Fruit fly (Drosophila melanogaster): ENCODE measurements around the gene timeout.

The timeout gene

DNA sequence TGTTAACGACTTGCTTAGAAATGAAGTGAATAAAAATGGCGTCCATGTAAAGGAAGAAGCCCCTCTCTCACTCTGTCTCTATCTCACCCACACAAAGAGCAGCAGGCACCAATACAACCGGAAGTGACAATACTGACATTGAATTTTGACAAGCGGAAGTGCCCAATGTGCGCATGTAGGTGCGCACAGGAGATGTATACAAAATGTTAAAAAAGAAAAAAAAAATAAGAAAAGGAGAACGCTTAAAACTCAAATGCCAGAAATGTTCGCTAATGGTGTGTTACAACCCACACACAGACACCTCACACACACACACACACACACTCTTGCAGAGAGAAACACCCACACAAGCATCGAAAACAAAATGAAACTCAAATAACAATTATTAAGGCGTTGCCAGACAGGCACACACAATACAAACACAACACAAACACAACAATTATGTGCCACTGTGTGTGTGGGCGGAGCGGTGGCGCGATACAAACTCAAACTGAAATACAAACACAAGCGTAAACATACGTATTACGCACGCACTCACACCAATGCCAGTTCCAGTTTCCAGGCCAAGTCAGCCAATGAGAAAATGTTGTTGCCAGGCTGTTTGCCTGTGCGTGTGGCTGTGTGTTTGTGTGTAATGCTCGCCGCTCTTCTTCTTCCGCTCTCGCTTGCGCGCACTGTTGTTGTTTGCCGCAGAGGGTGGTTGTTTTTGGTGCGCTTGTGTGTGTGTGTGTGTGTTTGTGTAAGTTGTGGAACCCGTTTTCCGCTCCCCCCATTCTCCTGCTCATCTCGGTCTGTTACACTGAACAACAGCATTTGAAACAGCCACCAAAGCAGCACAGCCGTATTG lies 24.5 kb upstream of the timeout start:
- no peak for TF ChIP-seq insv (optimal IDR thresholded peaks at IDR 0.05)
- no peak for TF ChIP-seq Sin3A (optimal IDR thresholded peaks at IDR 0.05)
- TF ChIP-seq Myc (optimal IDR thresholded peaks at IDR 0.05): no peak
- no peak for TF ChIP-seq h (optimal IDR thresholded peaks at IDR 0.05)
- TF ChIP-seq ttk (optimal IDR thresholded peaks at IDR 0.05): no peak
- TF ChIP-seq psq (optimal IDR thresholded peaks at IDR 0.05): no peak

DNA sequence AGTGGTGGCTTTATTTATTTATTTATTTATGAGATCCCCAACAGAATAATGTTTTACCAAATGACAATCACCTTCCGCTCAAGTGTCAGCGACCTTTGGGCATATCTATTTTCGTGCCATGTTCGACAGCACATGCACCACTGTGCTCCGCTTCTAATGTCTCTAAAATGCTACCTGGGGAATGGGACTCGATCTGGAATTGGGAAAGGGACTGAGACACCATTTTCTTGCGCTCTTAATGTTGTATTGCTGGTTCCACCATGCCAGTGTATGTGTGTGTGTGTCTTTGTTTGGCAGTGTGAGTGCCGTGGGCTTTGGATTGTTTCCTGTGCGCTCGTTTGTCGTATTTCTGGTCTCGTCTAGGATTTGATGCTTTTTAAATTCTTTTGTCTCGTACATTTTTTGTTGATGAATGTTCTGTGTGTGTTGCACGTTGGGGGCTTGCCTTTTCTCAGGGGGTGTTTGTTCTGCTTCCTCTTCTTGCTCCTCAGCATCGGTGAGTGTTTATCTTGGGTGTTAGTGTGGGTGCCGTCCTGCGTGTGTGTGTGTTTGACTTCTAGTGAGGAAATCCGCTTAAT lies 23.2 kb upstream of the timeout start:
- no peak for TF ChIP-seq psq (optimal IDR thresholded peaks at IDR 0.05)
- no peak for TF ChIP-seq Sin3A (optimal IDR thresholded peaks at IDR 0.05)
- TF ChIP-seq h (optimal IDR thresholded peaks at IDR 0.05): no peak
- TF ChIP-seq Myc (optimal IDR thresholded peaks at IDR 0.05): no peak
- no peak for TF ChIP-seq insv (optimal IDR thresholded peaks at IDR 0.05)
- TF ChIP-seq ttk (optimal IDR thresholded peaks at IDR 0.05): no peak

DNA sequence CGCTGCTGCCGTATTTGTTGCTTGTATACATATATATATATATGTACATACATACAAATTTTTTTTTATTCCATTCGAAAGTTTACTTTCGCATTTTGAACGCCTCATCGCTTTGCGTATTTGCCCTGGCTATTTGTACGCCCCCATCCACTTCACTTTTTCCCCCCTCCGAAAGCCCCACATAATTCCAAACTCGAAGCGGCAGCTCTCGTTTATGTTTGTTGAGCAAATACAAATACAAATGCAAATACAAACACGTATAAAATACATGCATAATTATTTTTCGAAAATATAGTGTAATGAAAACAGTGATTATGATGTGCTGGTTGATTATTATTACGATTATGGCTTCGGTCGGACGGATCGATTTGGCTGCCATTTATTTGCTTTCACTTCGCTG lies 20.4 kb upstream of the timeout start:
- TF ChIP-seq psq (optimal IDR thresholded peaks at IDR 0.05) (no peak), h (optimal IDR thresholded peaks at IDR 0.05) (no peak), insv (optimal IDR thresholded peaks at IDR 0.05) (no peak), Myc (optimal IDR thresholded peaks at IDR 0.05) (no peak), ttk (optimal IDR thresholded peaks at IDR 0.05) (no peak), Sin3A (optimal IDR thresholded peaks at IDR 0.05) (no peak)

- TF ChIP-seq ttk (optimal IDR thresholded peaks at IDR 0.05) (no peak), Sin3A (optimal IDR thresholded peaks at IDR 0.05) (no peak), h (optimal IDR thresholded peaks at IDR 0.05) (no peak), insv (optimal IDR thresholded peaks at IDR 0.05) (no peak), psq (optimal IDR thresholded peaks at IDR 0.05) (no peak), Myc (optimal IDR thresholded peaks at IDR 0.05) (no peak)
These were observed 18.3 kb upstream of the timeout start for dm6 chr3R:13070011-13070619.

DNA sequence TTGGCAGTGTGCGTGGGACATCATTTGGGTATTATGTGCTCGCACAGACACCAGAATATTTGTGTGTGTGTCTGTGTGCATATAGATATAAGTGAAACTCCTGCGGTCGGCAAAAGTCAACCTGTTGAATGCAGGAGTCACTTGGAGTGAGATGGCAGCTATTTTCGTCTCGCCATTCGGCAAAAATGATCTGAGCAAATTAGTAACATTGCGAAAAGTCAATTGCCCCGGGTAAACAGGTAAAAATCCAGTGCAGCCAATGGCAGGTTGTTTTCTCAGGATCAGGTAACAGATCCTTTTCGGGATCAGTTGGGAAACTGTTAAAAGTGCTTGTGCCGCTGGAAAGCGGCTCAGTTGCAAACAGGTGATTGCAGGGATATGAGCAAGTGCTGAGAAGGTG lies 16.4 kb upstream of the timeout start:
- TF ChIP-seq insv (optimal IDR thresholded peaks at IDR 0.05) (no peak), Sin3A (optimal IDR thresholded peaks at IDR 0.05) (no peak), h (optimal IDR thresholded peaks at IDR 0.05) (no peak), psq (optimal IDR thresholded peaks at IDR 0.05) (no peak), ttk (optimal IDR thresholded peaks at IDR 0.05) (no peak), Myc (optimal IDR thresholded peaks at IDR 0.05) (no peak)

dm6 chr3R:13073174-13073573 lies 15.3 kb upstream of the timeout start:
- TF ChIP-seq psq (optimal IDR thresholded peaks at IDR 0.05): no peak

dm6 chr3R:13074588-13074987 lies 13.9 kb upstream of the timeout start:
- TF ChIP-seq Myc (optimal IDR thresholded peaks at IDR 0.05) (no peak), insv (optimal IDR thresholded peaks at IDR 0.05) (no peak), Sin3A (optimal IDR thresholded peaks at IDR 0.05) (no peak), psq (optimal IDR thresholded peaks at IDR 0.05) (no peak), h (optimal IDR thresholded peaks at IDR 0.05) (no peak), ttk (optimal IDR thresholded peaks at IDR 0.05) (no peak)

DNA sequence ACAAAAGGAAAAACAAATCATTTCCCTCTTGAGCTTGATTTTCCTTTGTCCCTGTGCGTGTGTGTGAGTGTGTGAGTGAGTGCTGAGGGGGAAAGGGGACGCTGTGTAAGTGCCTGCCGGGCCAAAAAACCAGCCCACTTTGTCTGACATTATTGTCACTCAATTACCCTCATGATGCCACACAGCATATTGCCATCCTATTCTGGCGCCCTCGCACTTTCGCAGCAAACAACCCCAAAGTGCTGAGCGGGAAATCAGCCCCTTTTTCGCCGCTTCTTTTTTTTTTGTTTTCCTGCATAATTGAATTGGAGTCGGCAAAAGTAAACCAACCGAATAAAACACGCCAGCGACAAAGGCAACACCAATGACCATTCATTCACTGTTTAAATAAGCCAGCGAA lies 12.7 kb upstream of the timeout start:
- TF ChIP-seq Sin3A (optimal IDR thresholded peaks at IDR 0.05) (no peak), Myc (optimal IDR thresholded peaks at IDR 0.05) (no peak), h (optimal IDR thresholded peaks at IDR 0.05) (no peak), psq (optimal IDR thresholded peaks at IDR 0.05) (no peak), insv (optimal IDR thresholded peaks at IDR 0.05) (no peak), ttk (optimal IDR thresholded peaks at IDR 0.05) (no peak)

DNA sequence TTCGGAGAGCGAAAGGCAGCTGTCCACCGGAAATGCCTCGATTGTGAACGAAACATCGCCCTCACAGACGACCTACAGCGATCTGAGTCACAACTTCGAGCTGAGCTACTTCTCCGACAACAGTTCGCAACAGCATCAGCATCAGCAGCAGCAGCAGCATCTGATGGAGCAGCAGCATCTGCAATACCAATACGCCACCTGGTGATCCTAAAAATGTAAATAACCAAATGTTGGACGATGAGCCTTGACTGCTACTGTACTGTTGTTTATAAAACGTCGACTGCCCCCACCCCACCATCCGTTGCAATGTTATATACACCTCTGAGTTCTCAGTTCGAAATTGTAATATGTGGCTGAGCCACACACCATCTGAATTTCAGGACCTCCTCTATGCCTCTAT lies 11.2 kb upstream of the timeout start:
- TF ChIP-seq Myc (optimal IDR thresholded peaks at IDR 0.05) (no peak), ttk (optimal IDR thresholded peaks at IDR 0.05) (no peak), Sin3A (optimal IDR thresholded peaks at IDR 0.05) (no peak), insv (optimal IDR thresholded peaks at IDR 0.05) (no peak), psq (optimal IDR thresholded peaks at IDR 0.05) (no peak), h (optimal IDR thresholded peaks at IDR 0.05) (no peak)

- TF ChIP-seq Sin3A (optimal IDR thresholded peaks at IDR 0.05) (no peak), Myc (optimal IDR thresholded peaks at IDR 0.05) (no peak), ttk (optimal IDR thresholded peaks at IDR 0.05) (no peak), insv (optimal IDR thresholded peaks at IDR 0.05) (no peak), h (optimal IDR thresholded peaks at IDR 0.05) (no peak), psq (optimal IDR thresholded peaks at IDR 0.05) (no peak)
These were observed 10.2 kb upstream of the timeout start for dm6 chr3R:13078263-13078662.

- TF ChIP-seq insv (optimal IDR thresholded peaks at IDR 0.05) (no peak), psq (optimal IDR thresholded peaks at IDR 0.05) (no peak), Sin3A (optimal IDR thresholded peaks at IDR 0.05) (no peak), ttk (optimal IDR thresholded peaks at IDR 0.05) (no peak), Myc (optimal IDR thresholded peaks at IDR 0.05) (no peak), h (optimal IDR thresholded peaks at IDR 0.05) (no peak)
These were observed 6.1 kb upstream of the timeout start for dm6 chr3R:13082382-13082781.

- TF ChIP-seq insv (optimal IDR thresholded peaks at IDR 0.05) (no peak), psq (optimal IDR thresholded peaks at IDR 0.05) (no peak), ttk (optimal IDR thresholded peaks at IDR 0.05) (no peak), Sin3A (optimal IDR thresholded peaks at IDR 0.05) (no peak), Myc (optimal IDR thresholded peaks at IDR 0.05) (no peak), h (optimal IDR thresholded peaks at IDR 0.05) (no peak)
These were observed 2.5 kb upstream of the timeout start, which contains the start of gene CG43063 for dm6 chr3R:13085924-13086323. CG43063 (plus strand) TSS chr3R:13086224.

Data from Kc167 (cell line).